Fruit fly (Drosophila melanogaster): ENCODE data around the gene CG11696.

CG11696 gene

dm6 chrX:11600795-11601358 is 27.3 kb downstream of the CG11696 start:
- no peak for TF ChIP-seq EcR (GFP tag; optimal IDR thresholded peaks at IDR 0.05)
- TF ChIP-seq pan (optimal IDR thresholded peaks at IDR 0.05), result no peak
- TF ChIP-seq usp (GFP tag; optimal IDR thresholded peaks at IDR 0.05), result no peak
- TF ChIP-seq Dll (optimal IDR thresholded peaks at IDR 0.05), result no peak
- no peak for TF ChIP-seq psq (optimal IDR thresholded peaks at IDR 0.05)
- TF ChIP-seq CG8478 (optimal IDR thresholded peaks at IDR 0.05), result no peak

dm6 chrX:11601408-11601807 is 27.9 kb downstream of the CG11696 start:
- TF ChIP-seq pan (optimal IDR thresholded peaks at IDR 0.05), result no peak
- TF ChIP-seq CG8478 (optimal IDR thresholded peaks at IDR 0.05), result no peak
- no peak for TF ChIP-seq psq (optimal IDR thresholded peaks at IDR 0.05)
- TF ChIP-seq EcR (GFP tag; optimal IDR thresholded peaks at IDR 0.05), result no peak
- TF ChIP-seq usp (GFP tag; optimal IDR thresholded peaks at IDR 0.05), result no peak
- no peak for TF ChIP-seq Dll (optimal IDR thresholded peaks at IDR 0.05)

dm6 chrX:11604094-11604493 is 30.6 kb downstream of the CG11696 start, which contains the start of gene CG2533:
TSS of gene CG2533 (minus strand) at chrX:11604194.
- no peak for TF ChIP-seq pan (optimal IDR thresholded peaks at IDR 0.05)
- TF ChIP-seq psq (optimal IDR thresholded peaks at IDR 0.05), result no peak
- no peak for TF ChIP-seq Dll (optimal IDR thresholded peaks at IDR 0.05)
- TF ChIP-seq CG8478 (optimal IDR thresholded peaks at IDR 0.05), result no peak
- TF ChIP-seq usp (GFP tag; optimal IDR thresholded peaks at IDR 0.05), result no peak
- no peak for TF ChIP-seq EcR (GFP tag; optimal IDR thresholded peaks at IDR 0.05)

DNA sequence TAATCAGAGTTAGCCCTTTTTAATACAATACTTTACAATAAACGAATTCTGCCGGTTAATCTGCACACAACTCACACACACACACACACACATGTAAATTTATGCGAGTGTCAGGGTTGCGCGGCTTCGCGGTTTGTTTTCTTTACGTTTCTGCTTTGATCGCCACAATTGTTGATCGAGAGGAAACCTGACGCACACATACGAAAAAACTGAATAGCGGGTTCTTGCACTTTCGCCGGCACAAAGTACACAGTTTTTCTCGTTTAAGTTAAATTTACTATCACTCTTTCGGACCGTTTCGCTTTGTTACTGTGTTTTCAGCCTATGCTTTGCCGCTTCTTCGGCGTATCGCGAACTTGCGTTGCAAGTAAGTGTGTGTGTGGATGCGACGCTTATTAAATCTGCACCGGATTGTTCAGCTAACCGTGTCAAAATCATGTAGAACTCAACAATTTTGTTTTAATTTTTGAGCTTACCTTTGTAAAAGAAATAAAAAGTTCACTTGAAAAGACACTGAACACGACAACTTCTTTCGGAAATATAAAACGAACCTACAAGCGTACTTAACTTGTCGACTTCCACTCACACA is 37.6 kb downstream of the CG11696 start:
- TF ChIP-seq psq (optimal IDR thresholded peaks at IDR 0.05), result no peak
- TF ChIP-seq Dll (optimal IDR thresholded peaks at IDR 0.05), result no peak
- TF ChIP-seq CG8478 (optimal IDR thresholded peaks at IDR 0.05), result no peak
- no peak for TF ChIP-seq usp (GFP tag; optimal IDR thresholded peaks at IDR 0.05)
- no peak for TF ChIP-seq pan (optimal IDR thresholded peaks at IDR 0.05)
- TF ChIP-seq EcR (GFP tag; optimal IDR thresholded peaks at IDR 0.05), result no peak

- TF ChIP-seq usp (GFP tag; optimal IDR thresholded peaks at IDR 0.05) (no peak), EcR (GFP tag; optimal IDR thresholded peaks at IDR 0.05) (no peak), psq (optimal IDR thresholded peaks at IDR 0.05) (no peak), Dll (optimal IDR thresholded peaks at IDR 0.05) (no peak), CG8478 (optimal IDR thresholded peaks at IDR 0.05) (no peak), pan (optimal IDR thresholded peaks at IDR 0.05) (no peak)
These were observed 38.1 kb downstream of the CG11696 start, which contains the start of the genes CG2247 and CG1703 for dm6 chrX:11611645-11612079. TSS of gene CG2247 (minus strand) at chrX:11611652. TSS of gene CG1703 (plus strand) at chrX:11611927.

- TF ChIP-seq usp (GFP tag; optimal IDR thresholded peaks at IDR 0.05) (no peak), pan (optimal IDR thresholded peaks at IDR 0.05) (no peak), psq (optimal IDR thresholded peaks at IDR 0.05) (no peak), CG8478 (optimal IDR thresholded peaks at IDR 0.05) (no peak), EcR (GFP tag; optimal IDR thresholded peaks at IDR 0.05) (no peak), Dll (optimal IDR thresholded peaks at IDR 0.05) (no peak)
These were observed 42.3 kb downstream of the CG11696 start, which contains the start of the genes RPA3 and Met for dm6 chrX:11615652-11616495. TSS of gene RPA3 (minus strand) at chrX:11615840. TSS of gene Met (plus strand) at chrX:11616124.

DNA sequence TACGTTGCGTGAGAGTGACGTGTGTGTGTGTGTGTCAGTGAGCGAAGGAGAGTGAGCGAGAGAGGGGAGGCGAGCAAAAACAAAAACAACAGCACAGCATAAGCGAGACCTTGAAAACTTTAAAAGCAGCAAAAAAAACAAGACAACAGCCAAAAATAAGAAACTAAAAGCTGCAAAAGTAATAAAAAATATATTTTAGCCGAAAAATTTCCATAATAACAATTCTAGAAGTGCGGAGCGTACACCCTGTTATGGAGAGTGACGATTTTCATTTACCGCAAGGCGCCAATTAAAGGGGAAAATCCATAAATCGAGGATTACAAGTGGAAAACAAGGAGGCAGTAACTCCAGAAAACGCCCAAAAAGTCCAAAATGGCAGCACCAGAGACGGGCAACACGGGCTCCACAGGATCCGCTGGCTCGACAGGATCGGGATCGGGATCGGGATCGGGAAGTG is 43.0 kb downstream of the CG11696 start:
- no peak for TF ChIP-seq psq (optimal IDR thresholded peaks at IDR 0.05)

DNA sequence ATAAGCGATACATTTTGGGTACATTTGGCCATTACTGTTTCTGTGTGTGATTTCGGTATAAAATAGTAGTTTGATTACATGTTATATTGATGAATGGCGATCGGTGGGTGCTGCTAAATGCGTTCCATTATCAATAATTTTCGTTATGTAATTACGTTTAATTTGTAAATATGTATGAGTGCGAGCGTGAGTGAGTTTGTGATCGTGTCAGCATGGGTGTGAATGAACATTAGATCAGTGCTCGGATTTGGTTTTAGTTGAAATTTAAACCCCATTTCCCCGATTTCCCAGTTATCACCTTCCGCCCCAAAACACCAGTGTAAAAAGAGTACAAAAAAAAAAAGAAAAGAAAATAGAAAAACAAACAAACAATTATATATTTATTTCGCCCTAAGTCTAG is 46.1 kb downstream of the CG11696 start:
- TF ChIP-seq usp (GFP tag; optimal IDR thresholded peaks at IDR 0.05) (no peak), CG8478 (optimal IDR thresholded peaks at IDR 0.05) (no peak), psq (optimal IDR thresholded peaks at IDR 0.05) (no peak), Dll (optimal IDR thresholded peaks at IDR 0.05) (no peak), EcR (GFP tag; optimal IDR thresholded peaks at IDR 0.05) (no peak), pan (optimal IDR thresholded peaks at IDR 0.05) (no peak)

DNA sequence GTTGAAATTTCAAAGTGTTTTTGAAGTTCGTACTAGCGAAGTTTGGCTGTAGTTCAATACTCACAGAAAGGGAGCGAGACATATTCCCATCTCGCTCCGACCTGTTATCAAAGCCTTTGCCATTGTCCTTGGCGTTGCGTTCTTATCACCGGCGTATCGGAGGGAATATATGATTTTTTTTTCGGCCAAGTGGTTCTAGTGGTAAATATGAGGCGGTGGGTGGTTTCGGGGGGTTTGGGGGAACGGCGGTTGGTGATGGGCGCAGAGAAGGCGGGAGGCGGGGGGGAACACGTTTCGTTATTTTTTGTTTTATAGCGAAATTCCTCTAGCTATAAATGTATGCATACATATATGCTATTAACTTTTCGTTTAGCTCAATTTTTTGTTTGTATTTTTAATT is 47.0 kb downstream of the CG11696 start:
- TF ChIP-seq Dll (optimal IDR thresholded peaks at IDR 0.05), result no peak
- no peak for TF ChIP-seq pan (optimal IDR thresholded peaks at IDR 0.05)
- no peak for TF ChIP-seq EcR (GFP tag; optimal IDR thresholded peaks at IDR 0.05)
- TF ChIP-seq CG8478 (optimal IDR thresholded peaks at IDR 0.05), result no peak

- no peak for TF ChIP-seq psq (optimal IDR thresholded peaks at IDR 0.05)
- no peak for TF ChIP-seq CG8478 (optimal IDR thresholded peaks at IDR 0.05)
- TF ChIP-seq usp (GFP tag; optimal IDR thresholded peaks at IDR 0.05), result no peak
- no peak for TF ChIP-seq pan (optimal IDR thresholded peaks at IDR 0.05)
- TF ChIP-seq Dll (optimal IDR thresholded peaks at IDR 0.05), result no peak
- TF ChIP-seq EcR (GFP tag; optimal IDR thresholded peaks at IDR 0.05), result no peak
These were observed 47.9 kb downstream of the CG11696 start for dm6 chrX:11621315-11621865.

- no peak for TF ChIP-seq CG8478 (optimal IDR thresholded peaks at IDR 0.05)
- TF ChIP-seq usp (GFP tag; optimal IDR thresholded peaks at IDR 0.05), result no peak
These were observed 48.5 kb downstream of the CG11696 start, which contains the start of gene Ptp10D for dm6 chrX:11621866-11622648. TSS of gene Ptp10D (plus strand) at chrX:11622015.
